Fruit fly (Drosophila melanogaster) whole organism, prepupa: ENCODE measurements around the gene yata.

ENCODE experiments used
- Blimp-1 ChIP-seq: fragments of 200-800 bp; sonication (Bioruptor generic); optimal IDR thresholded peaks from 3 replicates; lab custom pipeline; 2017; ENCODE audit warnings: missing biosample characterization, missing genetic modification characterization, mild to moderate bottlenecking, moderate library complexity, missing genetic modification reagents
- CG10631 ChIP-seq: fragments of 200-800 bp; sonication (Bioruptor generic); optimal IDR thresholded peaks from 2 replicates; lab custom pipeline; 2016; ENCODE audit warnings: missing biosample characterization, missing genetic modification characterization
- CG10669 ChIP-seq: fragments of 200-800 bp; sonication (Bioruptor generic); optimal IDR thresholded peaks from 3 replicates; lab custom pipeline; 2018; ENCODE audit warnings: missing biosample characterization, mild to moderate bottlenecking, missing genetic modification characterization, moderate library complexity
- CG11294 ChIP-seq: fragments of 200-800 bp; sonication (Bioruptor generic); IDR thresholded peaks from 2 replicates; pipeline ENCODE4 v1.3.6; 2022; ENCODE audit warnings: missing biosample characterization, missing genetic modification characterization
- CG11762 ChIP-seq: fragments of 200-800 bp; sonication (Bioruptor generic); optimal IDR thresholded peaks from 3 replicates; lab custom pipeline; 2016; ENCODE audit warnings: missing biosample characterization, missing genetic modification characterization; ENCODE audit not compliant: insufficient read depth
- CG11902 ChIP-seq: fragments of 200-800 bp; sonication (Bioruptor generic); optimal IDR thresholded peaks from 3 replicates; lab custom pipeline; 2016; ENCODE audit warnings: missing biosample characterization, missing genetic modification characterization
- CG15336 ChIP-seq: fragments of 200-800 bp; sonication (Bioruptor generic); IDR thresholded peaks from 2 replicates; pipeline ENCODE4 v1.3.6; 2022; ENCODE audit warnings: missing biosample characterization, missing genetic modification characterization
- CG1621 ChIP-seq: fragments of 200-800 bp; sonication (Bioruptor generic); optimal IDR thresholded peaks from 3 replicates; lab custom pipeline; 2018; ENCODE audit warnings: missing biosample characterization, mild to moderate bottlenecking, missing genetic modification characterization
- CG16779 ChIP-seq: fragments of 200-800 bp; sonication (Bioruptor generic); optimal IDR thresholded peaks from 3 replicates; lab custom pipeline; 2017; ENCODE audit warnings: missing biosample characterization, mild to moderate bottlenecking, missing genetic modification characterization
- CG31627 ChIP-seq: fragments of 200-800 bp; sonication (Bioruptor generic); optimal IDR thresholded peaks from 3 replicates; lab custom pipeline; 2016; ENCODE audit warnings: missing biosample characterization, missing genetic modification characterization
- CG32006 ChIP-seq: fragments of 200-800 bp; sonication (Bioruptor generic); optimal IDR thresholded peaks from 3 replicates; lab custom pipeline; 2017; ENCODE audit warnings: missing biosample characterization, mild to moderate bottlenecking, missing genetic modification characterization
- CG3919 ChIP-seq: fragments of 200-800 bp; sonication (Bioruptor generic); optimal IDR thresholded peaks from 3 replicates; lab custom pipeline; 2016; ENCODE audit warnings: missing biosample characterization, missing genetic modification characterization
- CG6163 ChIP-seq: fragments of 200-800 bp; sonication (Bioruptor generic); IDR thresholded peaks from 3 replicates; pipeline ENCODE4 v1.3.6; 2022; ENCODE audit warnings: missing biosample characterization, missing genetic modification characterization
- CG6792 ChIP-seq: fragments of 200-800 bp; sonication (Bioruptor generic); optimal IDR thresholded peaks from 3 replicates; lab custom pipeline; 2016; ENCODE audit warnings: missing biosample characterization, missing genetic modification characterization
- CG6808 ChIP-seq: fragments of 200-800 bp; sonication (Bioruptor generic); optimal IDR thresholded peaks from 3 replicates; lab custom pipeline; 2017; ENCODE audit warnings: missing biosample characterization, missing genetic modification characterization, mild to moderate bottlenecking, moderate library complexity, missing genetic modification reagents
- CG6854 ChIP-seq: fragments of 200-800 bp; sonication (Bioruptor generic); optimal IDR thresholded peaks from 2 replicates; lab custom pipeline; 2017; ENCODE audit warnings: missing biosample characterization, mild to moderate bottlenecking, missing genetic modification characterization
- CG7368 ChIP-seq: fragments of 200-800 bp; sonication (Bioruptor generic); optimal IDR thresholded peaks from 3 replicates; lab custom pipeline; 2016; ENCODE audit warnings: missing biosample characterization, missing genetic modification characterization
- CG8119 ChIP-seq: fragments of 200-800 bp; sonication (Bioruptor generic); IDR thresholded peaks from 3 replicates; pipeline ENCODE4 v1.3.6; 2022; ENCODE audit warnings: missing biosample characterization, missing genetic modification characterization
- CG8319 ChIP-seq: fragments of 200-800 bp; sonication (Bioruptor generic); optimal IDR thresholded peaks from 3 replicates; lab custom pipeline; 2016; ENCODE audit warnings: missing biosample characterization, missing genetic modification characterization
- CG8632 ChIP-seq: fragments of 200-800 bp; sonication (Bioruptor generic); optimal IDR thresholded peaks from 3 replicates; lab custom pipeline; 2016; ENCODE audit warnings: missing biosample characterization, missing genetic modification characterization
- CG9139 ChIP-seq: fragments of 200-800 bp; sonication (Bioruptor generic); optimal IDR thresholded peaks from 3 replicates; lab custom pipeline; 2017; ENCODE audit warnings: missing biosample characterization, mild to moderate bottlenecking, missing genetic modification characterization
- Eip75B ChIP-seq: fragments of 200-800 bp; sonication (Bioruptor generic); optimal IDR thresholded peaks from 3 replicates; lab custom pipeline; 2016; ENCODE audit warnings: missing biosample characterization, missing genetic modification characterization
- Eip78C ChIP-seq: fragments of 200-800 bp; sonication (Bioruptor generic); peaks from one replicate; lab custom pipeline; 2016; ENCODE audit warnings: missing biosample characterization, missing genetic modification characterization
- Ets96B ChIP-seq: fragments of 200-800 bp; optimal IDR thresholded peaks from 2 replicates; lab custom pipeline; 2019; ENCODE audit warnings: missing biosample characterization, mild to moderate bottlenecking, missing genetic modification characterization, moderate library complexity
- Gug ChIP-seq: fragments of 200-800 bp; sonication (Bioruptor generic); IDR thresholded peaks from 2 replicates; pipeline ENCODE4 v1.3.6; 2022; ENCODE audit warnings: missing biosample characterization, missing genetic modification characterization
- Hr39 ChIP-seq: fragments of 200-800 bp; sonication (Bioruptor generic); optimal IDR thresholded peaks from 2 replicates; lab custom pipeline; 2016; ENCODE audit warnings: missing biosample characterization, missing genetic modification characterization
- Met ChIP-seq: fragments of 200-800 bp; sonication (Bioruptor generic); optimal IDR thresholded peaks from 3 replicates; lab custom pipeline; 2016; ENCODE audit warnings: missing biosample characterization, missing genetic modification characterization
- OdsH ChIP-seq: fragments of 200-800 bp; sonication (Bioruptor generic); optimal IDR thresholded peaks from 3 replicates; lab custom pipeline; 2016; ENCODE audit warnings: missing biosample characterization, missing genetic modification characterization
- Sox102F ChIP-seq: fragments of 200-800 bp; sonication (Bioruptor generic); optimal IDR thresholded peaks from 2 replicates; lab custom pipeline; 2016; ENCODE audit warnings: missing biosample characterization, mild to moderate bottlenecking, missing genetic modification characterization
- Sox14 ChIP-seq: fragments of 200-800 bp; sonication (Bioruptor generic); optimal IDR thresholded peaks from 3 replicates; lab custom pipeline; 2016; ENCODE audit warnings: missing biosample characterization, missing genetic modification characterization
- Sox15 ChIP-seq: fragments of 200-800 bp; sonication (Bioruptor generic); optimal IDR thresholded peaks from 3 replicates; lab custom pipeline; 2016; ENCODE audit warnings: missing biosample characterization, missing genetic modification characterization
- achi ChIP-seq: fragments of 200-800 bp; sonication (Bioruptor generic); optimal IDR thresholded peaks from 3 replicates; lab custom pipeline; 2016; ENCODE audit warnings: missing biosample characterization, missing genetic modification characterization
- acj6 ChIP-seq: fragments of 200-800 bp; sonication (Bioruptor generic); optimal IDR thresholded peaks from 3 replicates; lab custom pipeline; 2016; ENCODE audit warnings: missing biosample characterization, missing genetic modification characterization
- dsx ChIP-seq: fragments of 200-800 bp; optimal IDR thresholded peaks from 3 replicates; lab custom pipeline; 2019; ENCODE audit warnings: missing biosample characterization, mild to moderate bottlenecking, missing genetic modification characterization, moderate library complexity; ENCODE audit not compliant: poor library complexity, severe bottlenecking
- eg ChIP-seq: fragments of 200-800 bp; sonication (Bioruptor generic); IDR thresholded peaks from 3 replicates; pipeline ENCODE4 v1.3.6; 2022; ENCODE audit warnings: missing biosample characterization, missing genetic modification characterization
- esn ChIP-seq: fragments of 200-800 bp; sonication (Bioruptor generic); optimal IDR thresholded peaks from 2 replicates; lab custom pipeline; 2016; ENCODE audit warnings: missing biosample characterization, mild to moderate bottlenecking, missing genetic modification characterization, moderate library complexity
- fd59A ChIP-seq: fragments of 200-800 bp; sonication (Bioruptor generic); optimal IDR thresholded peaks from 2 replicates; lab custom pipeline; 2017; ENCODE audit warnings: missing biosample characterization, mild to moderate bottlenecking, missing genetic modification characterization, missing genetic modification reagents
- fd85E ChIP-seq: fragments of 200-800 bp; sonication (Bioruptor generic); optimal IDR thresholded peaks from 3 replicates; lab custom pipeline; 2016; ENCODE audit warnings: missing biosample characterization, missing genetic modification characterization
- fkh ChIP-seq: fragments of 200-800 bp; sonication (Bioruptor generic); optimal IDR thresholded peaks from 3 replicates; lab custom pipeline; 2017; ENCODE audit warnings: missing biosample characterization, mild to moderate bottlenecking, missing genetic modification characterization, moderate library complexity
- lz ChIP-seq: fragments of 200-800 bp; sonication (Bioruptor generic); optimal IDR thresholded peaks from 3 replicates; lab custom pipeline; 2016; ENCODE audit warnings: missing biosample characterization, missing genetic modification characterization
- pdm3 ChIP-seq: fragments of 200-800 bp; sonication (Bioruptor generic); optimal IDR thresholded peaks from 3 replicates; lab custom pipeline; 2016; ENCODE audit warnings: missing biosample characterization, missing genetic modification characterization
- salr ChIP-seq, 2 experiments: fragments of 200-800 bp; sonication (Bioruptor generic); optimal IDR thresholded peaks; 3 replicates each; lab custom pipeline; 2016 to 2018; ENCODE audit warnings: missing biosample characterization in 2 of 2, missing genetic modification characterization in 2 of 2, mild to moderate bottlenecking in 1 of 2
- spab ChIP-seq: fragments of 200-800 bp; sonication (Bioruptor generic); optimal IDR thresholded peaks from 2 replicates; lab custom pipeline; 2017; ENCODE audit warnings: missing biosample characterization, mild to moderate bottlenecking, missing genetic modification characterization, missing genetic modification reagents
- svp ChIP-seq: fragments of 200-800 bp; sonication (Bioruptor generic); peaks from one replicate; lab custom pipeline; 2016; ENCODE audit warnings: missing biosample characterization, missing genetic modification characterization
- topi ChIP-seq: fragments of 200-800 bp; sonication (Bioruptor generic); optimal IDR thresholded peaks from 3 replicates; lab custom pipeline; 2016; ENCODE audit warnings: missing biosample characterization, missing genetic modification characterization
- vri ChIP-seq: fragments of 200-800 bp; sonication (Bioruptor generic); optimal IDR thresholded peaks from 3 replicates; lab custom pipeline; 2016; ENCODE audit warnings: missing biosample characterization, mild to moderate bottlenecking, missing genetic modification characterization

Gene yata

dm6 chr3R:29773833-29774324 lies 24.9 kb downstream of the yata start (continued):
- TF ChIP-seq CG15336 (GFP tag; lab: Robert Waterston, UW) (peak; percentile 81), spab (GFP tag; lab: Kevin White, UChicago) (peak; percentile 66), CG31627 (GFP tag; lab: Kevin White, UChicago) (peak; percentile 80), fkh (GFP tag; lab: Kevin White, UChicago) (no peak), CG8319 (GFP tag; lab: Kevin White, UChicago) (peak; percentile 16), achi (peak; percentile 71), vri (GFP tag; lab: Kevin White, UChicago) (peak; percentile 35), fd85E (peak; percentile 37), CG10669 (GFP tag; lab: Kevin White, UChicago) (peak; percentile 80), CG11902 (GFP tag; lab: Kevin White, UChicago) (peak; percentile 76), Sox14 (GFP tag; lab: Kevin White, UChicago) (peak; percentile 83), CG6808 (GFP tag; lab: Kevin White, UChicago) (peak; percentile 73), topi (GFP tag; lab: Kevin White, UChicago) (peak; percentile 81), svp (GFP tag; lab: Kevin White, UChicago) (peak; percentile 84), CG6792 (GFP tag; lab: Kevin White, UChicago) (peak; percentile 73), Sox15 (GFP tag; lab: Kevin White, UChicago) (peak; percentile 78), CG8632 (GFP tag; lab: Kevin White, UChicago) (peak; percentile 74), CG9139 (GFP tag; lab: Kevin White, UChicago) (peak; percentile 59), OdsH (GFP tag; lab: Kevin White, UChicago) (peak; percentile 87), Hr39 (GFP tag; lab: Kevin White, UChicago) (peak; percentile 86), CG32006 (GFP tag; lab: Kevin White, UChicago) (peak; percentile 93), Blimp-1 (GFP tag; lab: Kevin White, UChicago) (no peak), CG7368 (GFP tag; lab: Kevin White, UChicago) (peak; percentile 64), CG8119 (peak; percentile 83), CG11294 (GFP tag; lab: Robert Waterston, UW) (peak; percentile 74), esn (GFP tag; lab: Kevin White, UChicago) (peak; percentile 79), CG3919 (peak; percentile 74), CG1621 (tag; lab: Kevin White, UChicago) (peak; percentile 72), acj6 (GFP tag; lab: Kevin White, UChicago) (peak; percentile 81), Met (GFP tag; lab: Kevin White, UChicago) (peak; percentile 61), CG16779 (no peak), eg (GFP tag; lab: Robert Waterston, UW) (peak; percentile 75), CG11762 (GFP tag; lab: Kevin White, UChicago) (peak; percentile 52), pdm3 (peak; percentile 87), Sox102F (peak; percentile 80)

- TF ChIP-seq CG10631 (GFP tag; lab: Kevin White, UChicago): no peak
- peak; percentile 71 for TF ChIP-seq Eip78C (GFP tag; lab: Kevin White, UChicago)
- TF ChIP-seq CG6792 (GFP tag; lab: Kevin White, UChicago): no peak
- TF ChIP-seq topi (GFP tag; lab: Kevin White, UChicago): no peak
- no peak for TF ChIP-seq Eip75B (GFP tag; lab: Kevin White, UChicago)
- no peak for TF ChIP-seq CG3919
- no peak for TF ChIP-seq esn (GFP tag; lab: Kevin White, UChicago)
- TF ChIP-seq CG16779: peak; percentile 37
- peak; percentile 54 for TF ChIP-seq CG6163
- peak; percentile 61 for TF ChIP-seq dsx (GFP tag; lab: Kevin White, UChicago)
- no peak for TF ChIP-seq CG10669 (GFP tag; lab: Kevin White, UChicago)
- TF ChIP-seq CG6854 (GFP tag; lab: Kevin White, UChicago): peak; percentile 61
- TF ChIP-seq Sox15 (GFP tag; lab: Kevin White, UChicago): no peak
- peak; percentile 92 for TF ChIP-seq fkh (GFP tag; lab: Kevin White, UChicago)
- no peak for TF ChIP-seq CG31627 (GFP tag; lab: Kevin White, UChicago)
- no peak for TF ChIP-seq CG11294 (GFP tag; lab: Robert Waterston, UW)
- TF ChIP-seq CG15336 (GFP tag; lab: Robert Waterston, UW): peak; percentile 67; the same call in 1 of the 2 replicates
- no peak for TF ChIP-seq lz (GFP tag; lab: Kevin White, UChicago)
- TF ChIP-seq CG6808 (GFP tag; lab: Kevin White, UChicago): no peak
- TF ChIP-seq CG9139 (GFP tag; lab: Kevin White, UChicago): peak; percentile 4
- no peak for TF ChIP-seq Gug (GFP tag; lab: Robert Waterston, UW)
- no peak for TF ChIP-seq salr (GFP tag; optimal IDR thresholded peaks at IDR 0.05; lab: Kevin White, UChicago)
- TF ChIP-seq fd59A (GFP tag; lab: Kevin White, UChicago): no peak
- no peak for TF ChIP-seq fd85E
- no peak for TF ChIP-seq Ets96B
These were observed 25.6 kb downstream of the yata start for dm6 chr3R:29774360-29775193.
